Fruit fly (Drosophila melanogaster): Measurements from ENCODE around the gene Ziz.

The Ziz gene

dm6 chr2L:7426326-7427066 is 69.6 kb downstream of the Ziz start, which contains the start of gene muc (continued):
- TF ChIP-seq Dfd (GFP tag; optimal IDR thresholded peaks at IDR 0.05) (peak in 1 of 2 experiments; percentile 43), Antp (GFP tag; optimal IDR thresholded peaks at IDR 0.05) (peak; percentile 46), CG12769 (tag; optimal IDR thresholded peaks at IDR 0.05) (peak; percentile 59), scrt (GFP tag; optimal IDR thresholded peaks at IDR 0.05) (no peak), zfh1 (GFP tag; IDR thresholded peaks at IDR 0.05) (no peak), Xrp1 (GFP tag; IDR thresholded peaks at IDR 0.05) (peak; percentile 41; the same call in 1 of the 2 replicates), CG2120 (GFP tag; optimal IDR thresholded peaks at IDR 0.05) (peak; percentile 62), zfh2 (GFP tag; optimal IDR thresholded peaks at IDR 0.05) (peak; percentile 41), zen (tag; optimal IDR thresholded peaks at IDR 0.05) (peak; percentile 74), Chrac-16 (GFP tag; optimal IDR thresholded peaks at IDR 0.05) (peak; percentile 43), CG14667 (GFP tag; IDR thresholded peaks at IDR 0.05) (no peak), Atf6 (GFP tag; IDR thresholded peaks at IDR 0.05) (0 out of 2 replicates have a peak, but pooled peaks have one; percentile 38), CG1024 (GFP tag; IDR thresholded peaks at IDR 0.05) (peak; percentile 53; the same call in 1 of the 2 replicates), CG30403 (GFP tag; optimal IDR thresholded peaks at IDR 0.05) (peak; percentile 70), onecut (GFP tag; IDR thresholded peaks at IDR 0.05) (no peak), Ravus (GFP tag; IDR thresholded peaks at IDR 0.05) (no peak), gem (tag; optimal IDR thresholded peaks at IDR 0.05) (peak; percentile 64), Fer1 (GFP tag; optimal IDR thresholded peaks at IDR 0.05) (no peak), usp (GFP tag; optimal IDR thresholded peaks at IDR 0.05) (no peak), Mrtf (GFP tag; IDR thresholded peaks at IDR 0.05) (no peak; the same call in 2 of the 3 replicates), CG12391 (tag; optimal IDR thresholded peaks at IDR 0.05) (peak; percentile 68), zen2 (GFP tag; IDR thresholded peaks at IDR 0.05; ENCODE audit: partially characterized antibody) (no peak), fd64A (GFP tag; optimal IDR thresholded peaks at IDR 0.05) (no peak), tgo (GFP tag; IDR thresholded peaks at IDR 0.05) (peak; percentile 52), wor (GFP tag; IDR thresholded peaks at IDR 0.05) (no peak), CG4328 (GFP tag; optimal IDR thresholded peaks at IDR 0.05) (no peak), CG1792 (GFP tag; optimal IDR thresholded peaks at IDR 0.05) (no peak), CG14860 (GFP tag; IDR thresholded peaks at IDR 0.05; ENCODE audit: partially characterized antibody) (peak; percentile 40; the same call in 2 of the 3 replicates), fru (optimal IDR thresholded peaks at IDR 0.05) (no peak), Hr78 (GFP tag; optimal IDR thresholded peaks at IDR 0.05) (peak in 1 of 2 experiments; percentile 16), gsb-n (tag; optimal IDR thresholded peaks at IDR 0.05) (peak; percentile 23), Xbp1 (GFP tag; optimal IDR thresholded peaks at IDR 0.05) (peak; percentile 54), Meics (GFP tag; optimal IDR thresholded peaks at IDR 0.05) (no peak), Fer2 (tag; optimal IDR thresholded peaks at IDR 0.05) (peak; percentile 2), CG8924 (tag; optimal IDR thresholded peaks at IDR 0.05) (peak; percentile 41), emc (GFP tag; optimal IDR thresholded peaks at IDR 0.05) (no peak), CG14441 (GFP tag; IDR thresholded peaks at IDR 0.05) (peak; percentile 24; the same call in 1 of the 2 replicates), gsb (GFP tag; IDR thresholded peaks at IDR 0.05) (no peak), Sin3A (optimal IDR thresholded peaks at IDR 0.05) (peak; percentile 86), jigr1 (GFP tag; IDR thresholded peaks at IDR 0.05) (no peak), CG18476 (GFP tag; optimal IDR thresholded peaks at IDR 0.05) (no peak), Sry-β (GFP tag; optimal IDR thresholded peaks at IDR 0.05) (peak; percentile 53), CG18011 (GFP tag; optimal IDR thresholded peaks at IDR 0.05) (no peak), CG15479 (GFP tag; optimal IDR thresholded peaks at IDR 0.05) (no peak), CG6254 (GFP tag; optimal IDR thresholded peaks at IDR 0.05) (no peak), CG13296 (GFP tag; optimal IDR thresholded peaks at IDR 0.05) (peak; percentile 26), CG33557 (GFP tag; optimal IDR thresholded peaks at IDR 0.05) (no peak), insv (GFP tag; optimal IDR thresholded peaks at IDR 0.05) (peak; percentile 52 to 94), Dbx (GFP tag; IDR thresholded peaks at IDR 0.05) (no peak), nau (GFP tag; optimal IDR thresholded peaks at IDR 0.05) (no peak)

Data from whole organism, embryonic.